Worm (Caenorhabditis elegans): ENCODE results near the gene K05B2.4.

DNA sequence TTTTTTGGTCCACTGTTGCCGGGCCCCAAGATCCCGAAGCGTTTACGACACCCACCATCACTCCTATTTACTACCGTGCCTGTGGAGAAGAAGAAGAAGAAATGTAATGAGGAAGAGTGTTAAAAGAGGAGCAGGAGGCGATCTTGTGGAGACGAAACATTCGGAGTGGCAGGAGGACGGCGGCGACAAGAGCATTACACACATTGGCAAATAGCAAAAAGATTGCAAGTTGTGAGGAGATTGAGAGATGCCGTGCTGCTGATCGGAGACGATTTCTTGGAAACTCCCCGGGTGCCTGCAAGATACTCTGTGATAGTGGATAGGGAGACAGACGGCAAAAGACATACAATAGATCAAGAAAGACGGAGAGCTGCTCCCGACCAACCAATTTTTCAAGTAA, 36.5 kb upstream of the K05B2.4 start, which contains the start of gene M03F4.4:
- no peak for TF ChIP-seq skn-1 (tag; optimal IDR thresholded peaks at IDR 0.05)
- TF ChIP-seq R02D3.7 (tag; optimal IDR thresholded peaks at IDR 0.05), result no peak

Measured in whole organism, L2 larva.